Fruit fly (Drosophila melanogaster): ENCODE measurements around the gene Zwilch.

DNA sequence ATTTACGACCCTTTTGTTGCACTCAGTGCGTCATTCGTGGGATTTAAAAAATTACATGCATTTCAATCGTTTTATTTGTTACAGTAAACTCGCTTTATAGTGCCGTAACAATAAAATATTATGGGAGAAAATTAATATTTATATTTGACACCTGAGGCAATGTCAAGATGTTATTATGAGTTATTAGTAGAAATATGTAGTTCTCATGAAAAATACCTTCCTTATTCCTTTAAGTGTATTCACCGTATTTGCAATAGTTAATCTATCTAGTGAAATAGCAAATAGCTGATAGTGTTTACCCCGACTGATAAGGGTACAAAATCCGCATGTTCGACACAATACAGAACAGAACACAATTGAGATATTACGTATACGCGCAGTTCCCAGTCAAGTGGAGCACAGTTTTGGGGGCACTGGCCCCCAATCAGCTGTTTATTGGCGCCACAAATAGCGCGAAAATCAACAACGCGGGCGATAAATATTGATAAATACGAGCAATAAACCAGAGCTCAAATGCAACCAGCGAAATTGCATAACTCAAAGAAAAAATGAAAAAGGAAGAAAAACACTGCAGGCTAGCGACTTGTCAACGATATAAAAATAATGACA, 37.4 kb upstream of the Zwilch start:
- TF ChIP-seq Myc (optimal IDR thresholded peaks at IDR 0.05) (no peak), h (GFP tag; optimal IDR thresholded peaks at IDR 0.05) (no peak), psq (GFP tag; optimal IDR thresholded peaks at IDR 0.05) (no peak), br (GFP tag; optimal IDR thresholded peaks at IDR 0.05) (no peak)

Measured in whole organism, wandering third instar larva.